Worm (Caenorhabditis elegans) whole organism, young adult: Measurements from ENCODE around the gene M163.8.

Source experiments
- B0019.2 ChIP-seq: fragments of 200-800 bp; sonication (Bioruptor generic); conservative IDR thresholded peaks from 2 replicates; pipeline ENCODE4 v1.3.6; 2022; ENCODE audit warnings: missing genetic modification reagents, missing genetic modification characterization, missing compliant biosample characterization
- B0261.1 ChIP-seq: sonication (generic microtip); optimal IDR thresholded peaks from 2 replicates; lab custom pipeline; 2016; ENCODE audit warnings: mild to moderate bottlenecking, missing genetic modification characterization, moderate library complexity, missing compliant biosample characterization
- B0336.3 ChIP-seq: fragments of 200-800 bp; sonication (Bioruptor generic); IDR thresholded peaks from 2 replicates; pipeline ENCODE4 v1.3.6; 2022; ENCODE audit warnings: missing genetic modification characterization, missing compliant biosample characterization
- F37B4.10 ChIP-seq: fragments of 200-800 bp; sonication (Bioruptor generic); IDR thresholded peaks from 2 replicates; pipeline ENCODE4 v1.3.6; 2022; ENCODE audit warnings: missing genetic modification characterization, missing compliant biosample characterization
- F49E8.2 ChIP-seq: sonication (generic microtip); optimal IDR thresholded peaks from 3 replicates; lab custom pipeline; 2017; ENCODE audit warnings: missing genetic modification characterization, mild to moderate bottlenecking, missing compliant biosample characterization, antibody characterized with exemption, moderate library complexity; ENCODE audit not compliant: insufficient read depth
- T07F8.4 ChIP-seq: sonication (generic microtip); optimal IDR thresholded peaks from 2 replicates; lab custom pipeline; 2016; ENCODE audit warnings: mild to moderate bottlenecking, missing genetic modification characterization, moderate library complexity, missing compliant biosample characterization
- T26A5.8 ChIP-seq: sonication (generic microtip); optimal IDR thresholded peaks from 2 replicates; lab custom pipeline; 2016; ENCODE audit warnings: missing genetic modification characterization, missing compliant biosample characterization
- Y53F4B.3 ChIP-seq: fragments of 200-800 bp; sonication (Bioruptor generic); IDR thresholded peaks from 2 replicates; pipeline ENCODE4 v1.3.6; 2022; ENCODE audit warnings: missing genetic modification reagents, missing genetic modification characterization, missing compliant biosample characterization
- Y53G8AR.9 ChIP-seq: fragments of 200-800 bp; sonication (Bioruptor generic); conservative IDR thresholded peaks from 2 replicates; pipeline ENCODE4 v1.3.6; 2022; ENCODE audit warnings: missing genetic modification reagents, missing genetic modification characterization, missing compliant biosample characterization
- Y56A3A.18 ChIP-seq: fragments of 200-800 bp; sonication (Bioruptor generic); IDR thresholded peaks from 2 replicates; pipeline ENCODE4 v1.3.6; 2022; ENCODE audit warnings: missing genetic modification reagents, missing genetic modification characterization, missing compliant biosample characterization
- akir-1 ChIP-seq: fragments of 200-800 bp; sonication (Bioruptor generic); optimal IDR thresholded peaks from 2 replicates; lab custom pipeline; 2018; ENCODE audit warnings: mild to moderate bottlenecking, missing genetic modification characterization, moderate library complexity, missing compliant biosample characterization
- ama-1 ChIP-seq, 3 experiments: fragments of 150-350 bp in 1 of 3; sonication (generic microtip) in 2 of 3; optimal IDR thresholded peaks; 2 replicates each; lab custom pipeline; 2014 to 2018; ENCODE audit warnings: missing biosample characterization in 2 of 3, missing genetic modification characterization in 2 of 3, missing genetic modification reagents in 2 of 3
- attf-5 ChIP-seq: fragments of 200-800 bp; sonication (Bioruptor generic); optimal IDR thresholded peaks from 2 replicates; lab custom pipeline; 2018; ENCODE audit warnings: mild to moderate bottlenecking, missing genetic modification characterization, missing compliant biosample characterization
- bed-1 ChIP-seq: fragments of 200-800 bp; sonication (Bioruptor generic); IDR thresholded peaks from 2 replicates; pipeline ENCODE4 v1.3.6; 2022; ENCODE audit warnings: missing genetic modification reagents, missing genetic modification characterization, missing compliant biosample characterization
- cebp-1 ChIP-seq, 2 experiments: fragments of 200-800 bp in 1 of 2; sonication (Bioruptor generic) in 1 of 2; sonication (generic microtip) in 1 of 2; IDR thresholded peaks in 1 of 2; optimal IDR thresholded peaks in 1 of 2; 2 replicates each; pipeline versions ENCODE4 v1.3.6 to Lab custom; 2017 to 2022; ENCODE audit warnings: missing compliant biosample characterization in 2 of 2, missing genetic modification characterization in 2 of 2, mild to moderate bottlenecking in 1 of 2, missing genetic modification reagents in 1 of 2, moderate library complexity in 1 of 2
- cebp-2 ChIP-seq: fragments of 200-800 bp; sonication (Bioruptor generic); IDR thresholded peaks from 2 replicates; pipeline ENCODE4 v1.3.6; 2022; ENCODE audit warnings: missing genetic modification characterization, missing compliant biosample characterization
- ceh-40 ChIP-seq: fragments of 200-800 bp; sonication (Bioruptor generic); IDR thresholded peaks from 2 replicates; pipeline ENCODE4 v1.3.6; 2022; ENCODE audit warnings: missing genetic modification characterization, missing compliant biosample characterization
- chd-7 ChIP-seq: sonication (generic microtip); optimal IDR thresholded peaks from 2 replicates; lab custom pipeline; 2016; ENCODE audit warnings: mild to moderate bottlenecking, missing genetic modification characterization, moderate library complexity, missing compliant biosample characterization
- die-1 ChIP-seq: sonication (generic microtip); optimal IDR thresholded peaks from 2 replicates; lab custom pipeline; 2016; ENCODE audit warnings: missing genotype, mild to moderate bottlenecking, missing genetic modification characterization, missing compliant biosample characterization
- dpff-1 ChIP-seq: sonication (generic microtip); optimal IDR thresholded peaks from 2 replicates; lab custom pipeline; 2017; ENCODE audit warnings: mild to moderate bottlenecking, missing genetic modification characterization, missing compliant biosample characterization
- egl-44 ChIP-seq: fragments of 200-800 bp; sonication (Bioruptor generic); IDR thresholded peaks from 2 replicates; pipeline ENCODE4 v1.3.6; 2022; ENCODE audit warnings: missing genetic modification reagents, missing genetic modification characterization, missing compliant biosample characterization
- egrh-3 ChIP-seq: fragments of 200-800 bp; sonication (Bioruptor generic); IDR thresholded peaks from 2 replicates; pipeline ENCODE4 v1.3.6; 2022; ENCODE audit warnings: missing genetic modification reagents, missing genetic modification characterization, missing compliant biosample characterization
- hlh-12 ChIP-seq: sonication (generic microtip); optimal IDR thresholded peaks from 2 replicates; lab custom pipeline; 2016; ENCODE audit warnings: missing genetic modification characterization, missing compliant biosample characterization
- hmg-20 ChIP-seq: fragments of 200-800 bp; sonication (Bioruptor generic); IDR thresholded peaks from 2 replicates; pipeline ENCODE4 v1.3.6; 2022; ENCODE audit warnings: missing genetic modification reagents, missing genetic modification characterization, missing compliant biosample characterization
- hrde-1 ChIP-seq: sonication (generic microtip); optimal IDR thresholded peaks from 2 replicates; lab custom pipeline; 2016; ENCODE audit warnings: missing genetic modification characterization, mild to moderate bottlenecking, missing compliant biosample characterization, moderate library complexity, missing genotype, missing genetic modification reagents, borderline replicate concordance
- let-526 ChIP-seq: fragments of 200-800 bp; sonication (Bioruptor generic); IDR thresholded peaks from 2 replicates; pipeline ENCODE4 v1.3.6; 2022; ENCODE audit warnings: missing genetic modification reagents, missing genetic modification characterization, missing compliant biosample characterization
- let-607 ChIP-seq, 2 experiments: fragments of 200-800 bp in 1 of 2; sonication (Bioruptor generic) in 1 of 2; sonication (generic microtip) in 1 of 2; optimal IDR thresholded peaks; 2 replicates each; lab custom pipeline; 2016 to 2018; ENCODE audit warnings: mild to moderate bottlenecking in 2 of 2, missing compliant biosample characterization in 2 of 2, missing genetic modification characterization in 2 of 2, moderate library complexity in 2 of 2, missing genotype in 1 of 2
- lin-26 ChIP-seq: fragments of 200-800 bp; sonication (Bioruptor generic); IDR thresholded peaks from 2 replicates; pipeline ENCODE4 v1.3.6; 2022; ENCODE audit warnings: missing genetic modification reagents, missing genetic modification characterization, missing compliant biosample characterization
- lin-35 ChIP-seq, 3 experiments: fragments of 150-350 bp in 2 of 3; sonication (generic microtip) in 1 of 3; optimal IDR thresholded peaks; 2 replicates each; lab custom pipeline; 2014 to 2018; ENCODE audit warnings: missing biosample characterization in 3 of 3, missing genetic modification characterization in 3 of 3, missing genetic modification reagents in 3 of 3
- lin-40 ChIP-seq: sonication (generic microtip); optimal IDR thresholded peaks from 2 replicates; lab custom pipeline; 2016; ENCODE audit warnings: missing genetic modification characterization, mild to moderate bottlenecking, missing compliant biosample characterization, missing genotype, missing genetic modification reagents
- lin-54 ChIP-seq: fragments of 200-800 bp; sonication (Bioruptor generic); optimal IDR thresholded peaks from 2 replicates; lab custom pipeline; 2018; ENCODE audit warnings: mild to moderate bottlenecking, missing genetic modification characterization, missing compliant biosample characterization
- lsy-27 ChIP-seq: sonication (generic microtip); optimal IDR thresholded peaks from 2 replicates; lab custom pipeline; 2017; ENCODE audit warnings: missing genetic modification characterization, mild to moderate bottlenecking, missing compliant biosample characterization, antibody characterized with exemption, missing genotype, borderline replicate concordance; ENCODE audit not compliant: insufficient read depth
- madf-10 ChIP-seq: sonication (generic microtip); optimal IDR thresholded peaks from 2 replicates; lab custom pipeline; 2016; ENCODE audit warnings: mild to moderate bottlenecking, missing genetic modification characterization, missing compliant biosample characterization
- madf-3 ChIP-seq: fragments of 200-800 bp; sonication (Bioruptor generic); IDR thresholded peaks from 2 replicates; pipeline ENCODE4 v1.3.6; 2022; ENCODE audit warnings: missing genetic modification reagents, missing genetic modification characterization, missing compliant biosample characterization
- mes-4 ChIP-seq: sonication (generic microtip); optimal IDR thresholded peaks from 2 replicates; lab custom pipeline; 2016; ENCODE audit warnings: missing genotype, missing genetic modification characterization, missing compliant biosample characterization
- nhr-27 ChIP-seq: fragments of 200-800 bp; sonication (Bioruptor generic); optimal IDR thresholded peaks from 2 replicates; lab custom pipeline; 2018; ENCODE audit warnings: mild to moderate bottlenecking, missing genetic modification characterization, moderate library complexity, missing compliant biosample characterization
- rcor-1 ChIP-seq: fragments of 200-800 bp; sonication (Bioruptor generic); IDR thresholded peaks from 2 replicates; pipeline ENCODE4 v1.3.6; 2022; ENCODE audit warnings: missing genetic modification reagents, missing genetic modification characterization, missing compliant biosample characterization
- rec-8 ChIP-seq, 2 experiments: sonication (generic microtip); optimal IDR thresholded peaks; 2 replicates each; lab custom pipeline; 2016; ENCODE audit warnings: mild to moderate bottlenecking in 2 of 2, missing genetic modification characterization in 2 of 2, missing genetic modification reagents in 2 of 2, missing genotype in 2 of 2, missing biosample characterization in 1 of 2, missing compliant biosample characterization in 1 of 2, moderate library complexity in 1 of 2
- repo-1 ChIP-seq: sonication (generic microtip); optimal IDR thresholded peaks from 2 replicates; lab custom pipeline; 2017; ENCODE audit warnings: mild to moderate bottlenecking, missing genetic modification characterization, missing compliant biosample characterization
- sdz-38 ChIP-seq: sonication (generic microtip); optimal IDR thresholded peaks from 2 replicates; lab custom pipeline; 2016; ENCODE audit warnings: missing genotype, missing genetic modification characterization, missing compliant biosample characterization
- snpc-1.1 ChIP-seq: sonication (generic microtip); optimal IDR thresholded peaks from 2 replicates; lab custom pipeline; 2017; ENCODE audit warnings: missing genetic modification characterization, mild to moderate bottlenecking, missing compliant biosample characterization, antibody characterized with exemption, moderate library complexity, missing genotype, missing genetic modification reagents; ENCODE audit not compliant: insufficient read depth
- snpc-1.3 ChIP-seq: sonication (generic microtip); optimal IDR thresholded peaks from 2 replicates; lab custom pipeline; 2017; ENCODE audit warnings: missing genetic modification characterization, mild to moderate bottlenecking, missing compliant biosample characterization, antibody characterized with exemption, moderate library complexity, missing genotype, missing genetic modification reagents; ENCODE audit not compliant: insufficient read depth
- tbx-9 ChIP-seq: sonication (generic microtip); optimal IDR thresholded peaks from 2 replicates; lab custom pipeline; 2016; ENCODE audit warnings: borderline replicate concordance, missing genetic modification characterization, inconsistent platforms, missing compliant biosample characterization
- unc-130 ChIP-seq: sonication (generic microtip); optimal IDR thresholded peaks from 2 replicates; lab custom pipeline; 2016; ENCODE audit warnings: missing genetic modification reagents, missing genetic modification characterization, missing compliant biosample characterization

The M163.8 gene

DNA sequence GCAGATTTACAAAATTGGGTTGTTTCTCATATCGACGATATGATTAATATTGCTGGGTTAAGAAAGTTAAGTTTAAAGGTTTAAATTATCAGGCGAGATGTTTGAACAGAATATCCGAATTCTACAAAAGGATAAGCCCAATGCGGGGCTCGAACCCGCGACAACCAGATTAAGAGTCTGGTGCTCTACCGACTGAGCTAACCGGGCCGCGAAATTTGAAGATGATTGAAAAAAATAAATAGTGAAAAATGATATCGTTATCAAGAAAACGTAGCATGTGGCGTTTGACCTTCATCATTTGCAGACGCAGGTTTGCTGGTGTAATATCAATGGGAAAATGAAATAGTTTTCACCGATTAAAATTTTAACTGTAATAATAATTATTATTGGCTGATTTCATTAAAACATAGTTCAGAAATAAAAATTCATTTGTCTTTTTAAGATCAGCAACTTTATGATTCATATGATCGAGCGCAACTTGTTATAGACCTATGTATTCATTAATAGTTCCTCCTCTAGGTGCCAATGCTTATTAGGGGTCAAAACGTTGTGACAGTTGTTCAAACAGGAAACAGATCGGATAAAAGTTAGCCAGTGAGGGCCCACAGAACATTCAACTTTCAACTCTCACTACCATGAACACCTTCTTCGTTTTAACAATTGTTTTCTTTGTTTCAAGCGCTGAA, 6.0 kb upstream of the M163.8 start, which contains the start of gene M163.11:
Gene M163.11 (plus strand): TSS at position 636 of the 686 bp plus-strand sequence.
- peak; percentile 67; the same call in 1 of the 2 replicates for TF ChIP-seq hmg-20 (GFP tag; lab: Robert Waterston, UW)
- TF ChIP-seq rec-8 (tag; optimal IDR thresholded peaks at IDR 0.05; lab: Kevin White, UChicago) = peak; percentile 55 to 57
- TF ChIP-seq nhr-27 = peak; percentile 44
- peak; percentile 38 for TF ChIP-seq repo-1 (tag; lab: Kevin White, UChicago)
- peak; percentile 63 for TF ChIP-seq snpc-1.3 (tag; lab: Kevin White, UChicago)
- peak; percentile 46 for TF ChIP-seq lin-54 (GFP tag; lab: Kevin White, UChicago)
- TF ChIP-seq F49E8.2 (tag; lab: Kevin White, UChicago) = peak; percentile 40
- TF ChIP-seq chd-7 (tag; lab: Kevin White, UChicago) = peak; percentile 61
- no peak for TF ChIP-seq T26A5.8 (tag; lab: Kevin White, UChicago)
- TF ChIP-seq egl-44 (GFP tag; lab: Robert Waterston, UW) = 0 out of 2 replicates have a peak, but pooled peaks have one; percentile 46
- no peak for TF ChIP-seq let-526 (GFP tag; lab: Robert Waterston, UW)
- peak; percentile 7 for TF ChIP-seq attf-5
- peak; percentile 96 for TF ChIP-seq lin-26 (GFP tag; lab: Robert Waterston, UW)
- peak; percentile 30 to 37 for TF ChIP-seq let-607 (tag; optimal IDR thresholded peaks at IDR 0.05; lab: Kevin White, UChicago)
- TF ChIP-seq lin-40 (tag; lab: Kevin White, UChicago) = peak; percentile 11
- TF ChIP-seq T07F8.4 (tag; lab: Kevin White, UChicago) = peak; percentile 58
- no peak for TF ChIP-seq ama-1 (optimal IDR thresholded peaks at IDR 0.05; lab: Kevin White, UChicago)
- TF ChIP-seq ama-1 (GFP tag; optimal IDR thresholded peaks at IDR 0.05; lab: Kevin White, UChicago) = peak; percentile 42 to 92
- TF ChIP-seq madf-3 = peak; percentile 80; the same call in 1 of the 2 replicates
- TF ChIP-seq B0336.3 (GFP tag; lab: Robert Waterston, UW) = no peak
- TF ChIP-seq egrh-3 (GFP tag; lab: Robert Waterston, UW) = no peak
- TF ChIP-seq sdz-38 (tag; lab: Kevin White, UChicago) = no peak
- peak; percentile 92 for TF ChIP-seq die-1 (tag; lab: Kevin White, UChicago)
- peak; percentile 65 for TF ChIP-seq Y56A3A.18 (GFP tag; lab: Robert Waterston, UW)
- TF ChIP-seq Y53F4B.3 (GFP tag; lab: Robert Waterston, UW) = no peak
- peak; percentile 71 for TF ChIP-seq snpc-1.1 (tag; lab: Kevin White, UChicago)
- peak; percentile 86 for TF ChIP-seq ceh-40 (GFP tag; lab: Robert Waterston, UW)
- no peak for TF ChIP-seq F37B4.10
- TF ChIP-seq lsy-27 (tag; lab: Kevin White, UChicago) = peak; percentile 56
- TF ChIP-seq akir-1 (GFP tag; lab: Kevin White, UChicago) = no peak
- peak; percentile 66 for TF ChIP-seq rcor-1 (GFP tag; lab: Robert Waterston, UW)
- TF ChIP-seq B0019.2 (GFP tag; lab: Robert Waterston, UW) = no peak
- no peak for TF ChIP-seq tbx-9
- TF ChIP-seq B0261.1 = peak; percentile 82
- no peak for TF ChIP-seq dpff-1
- TF ChIP-seq Y53G8AR.9 (GFP tag; lab: Robert Waterston, UW) = no peak
- no peak for TF ChIP-seq unc-130 (GFP tag; lab: Kevin White, UChicago)
- TF ChIP-seq cebp-1 (GFP tag; IDR thresholded peaks at IDR 0.05; lab: Robert Waterston, UW) = 0 out of 2 replicates have a peak, but pooled peaks have one; percentile 22
- TF ChIP-seq cebp-1 (tag; optimal IDR thresholded peaks at IDR 0.05; lab: Kevin White, UChicago) = peak; percentile 17
- TF ChIP-seq lin-35 (GFP tag; optimal IDR thresholded peaks at IDR 0.05; lab: Kevin White, UChicago) = peak in 1 of 3 experiments; percentile 62
- TF ChIP-seq mes-4 (tag; lab: Kevin White, UChicago) = peak; percentile 61
- 0 out of 2 replicates have a peak, but pooled peaks have one; percentile 77 for TF ChIP-seq cebp-2 (GFP tag; lab: Robert Waterston, UW)
- peak; percentile 44 for TF ChIP-seq hlh-12 (tag; lab: Kevin White, UChicago)
- no peak for TF ChIP-seq hrde-1 (tag; lab: Kevin White, UChicago)
- no peak for TF ChIP-seq bed-1
- TF ChIP-seq madf-10 (tag; lab: Kevin White, UChicago) = peak; percentile 39
